Worm (Caenorhabditis elegans) whole organism, young adult: Measurements from ENCODE around the gene R05A10.7.

ENCODE experiments used
- B0019.2 ChIP-seq: fragments of 200-800 bp; sonication (Bioruptor generic); conservative IDR thresholded peaks from 2 replicates; pipeline ENCODE4 v1.3.6; 2022; ENCODE audit warnings: missing genetic modification reagents, missing genetic modification characterization, missing compliant biosample characterization
- B0261.1 ChIP-seq: sonication (generic microtip); optimal IDR thresholded peaks from 2 replicates; lab custom pipeline; 2016; ENCODE audit warnings: mild to moderate bottlenecking, missing genetic modification characterization, moderate library complexity, missing compliant biosample characterization
- D2030.7 ChIP-seq: fragments of 200-800 bp; sonication (Bioruptor generic); IDR thresholded peaks from 2 replicates; pipeline ENCODE4 v1.3.6; 2022; ENCODE audit warnings: missing genetic modification reagents, missing genetic modification characterization, missing compliant biosample characterization
- F23B12.7 ChIP-seq: sonication (generic microtip); optimal IDR thresholded peaks from 2 replicates; lab custom pipeline; 2017; ENCODE audit warnings: missing genetic modification characterization, mild to moderate bottlenecking, missing compliant biosample characterization, antibody characterized with exemption, moderate library complexity; ENCODE audit not compliant: insufficient read depth
- F52B5.7 ChIP-seq: sonication (generic microtip); optimal IDR thresholded peaks from 2 replicates; lab custom pipeline; 2016; ENCODE audit warnings: mild to moderate bottlenecking, missing genetic modification characterization, missing compliant biosample characterization
- F55B11.4 ChIP-seq: sonication (generic microtip); optimal IDR thresholded peaks from 2 replicates; lab custom pipeline; 2016; ENCODE audit warnings: missing compliant biosample characterization, missing genetic modification characterization, borderline replicate concordance; ENCODE audit not compliant: insufficient read depth
- F57C9.4 ChIP-seq: sonication (generic microtip); optimal IDR thresholded peaks from 2 replicates; lab custom pipeline; 2017; ENCODE audit warnings: mild to moderate bottlenecking, missing genetic modification characterization, missing compliant biosample characterization
- K12H6.12 ChIP-seq: fragments of 200-800 bp; sonication (Bioruptor generic); optimal IDR thresholded peaks from 2 replicates; lab custom pipeline; 2018; ENCODE audit warnings: mild to moderate bottlenecking, missing genetic modification characterization, missing compliant biosample characterization
- T07F8.4 ChIP-seq: sonication (generic microtip); optimal IDR thresholded peaks from 2 replicates; lab custom pipeline; 2016; ENCODE audit warnings: mild to moderate bottlenecking, missing genetic modification characterization, moderate library complexity, missing compliant biosample characterization
- Y53F4B.3 ChIP-seq: fragments of 200-800 bp; sonication (Bioruptor generic); IDR thresholded peaks from 2 replicates; pipeline ENCODE4 v1.3.6; 2022; ENCODE audit warnings: missing genetic modification reagents, missing genetic modification characterization, missing compliant biosample characterization
- Y53G8AR.9 ChIP-seq: fragments of 200-800 bp; sonication (Bioruptor generic); conservative IDR thresholded peaks from 2 replicates; pipeline ENCODE4 v1.3.6; 2022; ENCODE audit warnings: missing genetic modification reagents, missing genetic modification characterization, missing compliant biosample characterization
- Y67H2A.10 ChIP-seq: fragments of 200-800 bp; sonication (Bioruptor generic); conservative IDR thresholded peaks from 2 replicates; pipeline ENCODE4 v1.3.6; 2022; ENCODE audit warnings: missing genetic modification reagents, missing genetic modification characterization, missing compliant biosample characterization
- ZK185.1 ChIP-seq: sonication (generic microtip); optimal IDR thresholded peaks from 2 replicates; lab custom pipeline; 2016; ENCODE audit warnings: mild to moderate bottlenecking, missing genetic modification characterization, missing compliant biosample characterization; ENCODE audit not compliant: poor library complexity, severe bottlenecking
- ama-1 ChIP-seq, 3 experiments: fragments of 150-350 bp in 1 of 3; sonication (generic microtip) in 2 of 3; optimal IDR thresholded peaks; 2 replicates each; lab custom pipeline; 2014 to 2018; ENCODE audit warnings: missing biosample characterization in 2 of 3, missing genetic modification characterization in 2 of 3, missing genetic modification reagents in 2 of 3
- attf-6 ChIP-seq: fragments of 200-800 bp; sonication (Bioruptor generic); IDR thresholded peaks from 2 replicates; pipeline ENCODE4 v1.3.6; 2022; ENCODE audit warnings: missing genetic modification reagents, missing genetic modification characterization, missing compliant biosample characterization
- ceh-27 ChIP-seq: fragments of 200-800 bp; sonication (Bioruptor generic); optimal IDR thresholded peaks from 2 replicates; lab custom pipeline; 2018; ENCODE audit warnings: mild to moderate bottlenecking, missing genetic modification characterization, moderate library complexity, missing compliant biosample characterization
- ceh-40 ChIP-seq: fragments of 200-800 bp; sonication (Bioruptor generic); IDR thresholded peaks from 2 replicates; pipeline ENCODE4 v1.3.6; 2022; ENCODE audit warnings: missing genetic modification characterization, missing compliant biosample characterization
- efl-1 ChIP-seq: fragments of 150-350 bp; optimal IDR thresholded peaks from 2 replicates; lab custom pipeline; 2014; ENCODE audit warnings: missing biosample characterization, missing genetic modification reagents, missing genetic modification characterization
- egl-44 ChIP-seq: fragments of 200-800 bp; sonication (Bioruptor generic); IDR thresholded peaks from 2 replicates; pipeline ENCODE4 v1.3.6; 2022; ENCODE audit warnings: missing genetic modification reagents, missing genetic modification characterization, missing compliant biosample characterization
- hmg-1.2 ChIP-seq: fragments of 200-800 bp; sonication (Bioruptor generic); IDR thresholded peaks from 2 replicates; pipeline ENCODE4 v1.3.6; 2022; ENCODE audit warnings: missing genetic modification reagents, missing genetic modification characterization, missing compliant biosample characterization
- hsf-1 ChIP-seq: fragments of 200-800 bp; sonication (Bioruptor generic); IDR thresholded peaks from 2 replicates; pipeline ENCODE4 v1.3.6; 2022; ENCODE audit warnings: missing genetic modification reagents, missing genetic modification characterization, missing compliant biosample characterization
- let-607 ChIP-seq, 2 experiments: fragments of 200-800 bp in 1 of 2; sonication (Bioruptor generic) in 1 of 2; sonication (generic microtip) in 1 of 2; optimal IDR thresholded peaks; 2 replicates each; lab custom pipeline; 2016 to 2018; ENCODE audit warnings: mild to moderate bottlenecking in 2 of 2, missing compliant biosample characterization in 2 of 2, missing genetic modification characterization in 2 of 2, moderate library complexity in 2 of 2, missing genotype in 1 of 2
- lsy-27 ChIP-seq: sonication (generic microtip); optimal IDR thresholded peaks from 2 replicates; lab custom pipeline; 2017; ENCODE audit warnings: missing genetic modification characterization, mild to moderate bottlenecking, missing compliant biosample characterization, antibody characterized with exemption, missing genotype, borderline replicate concordance; ENCODE audit not compliant: insufficient read depth
- madf-10 ChIP-seq: sonication (generic microtip); optimal IDR thresholded peaks from 2 replicates; lab custom pipeline; 2016; ENCODE audit warnings: mild to moderate bottlenecking, missing genetic modification characterization, missing compliant biosample characterization
- madf-8 ChIP-seq: fragments of 200-800 bp; sonication (Bioruptor generic); conservative IDR thresholded peaks from 2 replicates; pipeline ENCODE4 v1.3.6; 2022; ENCODE audit warnings: missing genetic modification reagents, missing genetic modification characterization, missing compliant biosample characterization
- mcd-1 ChIP-seq: fragments of 200-800 bp; sonication (Bioruptor generic); IDR thresholded peaks from 2 replicates; pipeline ENCODE4 v1.3.6; 2022; ENCODE audit warnings: missing genetic modification reagents, missing genetic modification characterization, missing compliant biosample characterization
- mel-28 ChIP-seq: sonication (generic microtip); optimal IDR thresholded peaks from 2 replicates; lab custom pipeline; 2016; ENCODE audit warnings: borderline replicate concordance, mild to moderate bottlenecking, missing genetic modification characterization, missing compliant biosample characterization
- nfya-2 ChIP-seq: fragments of 200-800 bp; sonication (Bioruptor generic); IDR thresholded peaks from 2 replicates; pipeline ENCODE4 v1.3.6; 2022; ENCODE audit warnings: missing genetic modification reagents, missing genetic modification characterization, missing compliant biosample characterization
- nhr-120 ChIP-seq: fragments of 200-800 bp; sonication (Bioruptor generic); IDR thresholded peaks from 2 replicates; pipeline ENCODE4 v1.3.6; 2022; ENCODE audit warnings: missing genetic modification characterization, missing compliant biosample characterization
- nhr-179 ChIP-seq: sonication (generic microtip); optimal IDR thresholded peaks from 2 replicates; lab custom pipeline; 2016; ENCODE audit warnings: mild to moderate bottlenecking, missing genetic modification characterization, missing compliant biosample characterization
- nhr-27 ChIP-seq: fragments of 200-800 bp; sonication (Bioruptor generic); optimal IDR thresholded peaks from 2 replicates; lab custom pipeline; 2018; ENCODE audit warnings: mild to moderate bottlenecking, missing genetic modification characterization, moderate library complexity, missing compliant biosample characterization
- rec-8 ChIP-seq, 2 experiments: sonication (generic microtip); optimal IDR thresholded peaks; 2 replicates each; lab custom pipeline; 2016; ENCODE audit warnings: mild to moderate bottlenecking in 2 of 2, missing genetic modification characterization in 2 of 2, missing genetic modification reagents in 2 of 2, missing genotype in 2 of 2, missing biosample characterization in 1 of 2, missing compliant biosample characterization in 1 of 2, moderate library complexity in 1 of 2
- snpc-3.4 ChIP-seq: sonication (generic microtip); optimal IDR thresholded peaks from 2 replicates; lab custom pipeline; 2017; ENCODE audit warnings: missing genetic modification characterization, mild to moderate bottlenecking, missing compliant biosample characterization, antibody characterized with exemption, moderate library complexity, missing genotype, missing genetic modification reagents
- unc-130 ChIP-seq: sonication (generic microtip); optimal IDR thresholded peaks from 2 replicates; lab custom pipeline; 2016; ENCODE audit warnings: missing genetic modification reagents, missing genetic modification characterization, missing compliant biosample characterization
- unc-62 ChIP-seq: fragments of 150-350 bp; optimal IDR thresholded peaks from 2 replicates; lab custom pipeline; 2014; ENCODE audit warnings: missing biosample characterization, missing genetic modification reagents, missing genetic modification characterization
- zim-3 ChIP-seq: sonication (generic microtip); optimal IDR thresholded peaks from 2 replicates; lab custom pipeline; 2017; ENCODE audit warnings: mild to moderate bottlenecking, missing genetic modification characterization, moderate library complexity, missing compliant biosample characterization
- ztf-26 ChIP-seq: sonication (generic microtip); optimal IDR thresholded peaks from 2 replicates; lab custom pipeline; 2017; ENCODE audit warnings: missing genetic modification characterization, missing compliant biosample characterization
- ztf-28 ChIP-seq: fragments of 200-800 bp; sonication (Bioruptor generic); IDR thresholded peaks from 2 replicates; pipeline ENCODE4 v1.3.6; 2022; ENCODE audit warnings: missing genetic modification reagents, missing genetic modification characterization, missing compliant biosample characterization
- ztf-3 ChIP-seq: fragments of 200-800 bp; sonication (Bioruptor generic); optimal IDR thresholded peaks from 2 replicates; lab custom pipeline; 2018; ENCODE audit warnings: mild to moderate bottlenecking, missing genetic modification characterization, missing compliant biosample characterization

The R05A10.7 gene

ce11 chrIV:14129091-14129490, 33.6 kb downstream of the R05A10.7 start, which contains the start of gene srz-42 (continued):
- no peak for TF ChIP-seq unc-130
- TF ChIP-seq ama-1 (optimal IDR thresholded peaks at IDR 0.05; lab: Kevin White, UChicago): no peak
- no peak for TF ChIP-seq ama-1 (GFP tag; optimal IDR thresholded peaks at IDR 0.05; lab: Kevin White, UChicago)
- no peak for TF ChIP-seq ceh-27 (GFP tag; lab: Kevin White, UChicago)
- TF ChIP-seq madf-8 (GFP tag; lab: Robert Waterston, UW): no peak

- no peak for TF ChIP-seq ceh-40 (GFP tag; lab: Robert Waterston, UW)
- TF ChIP-seq hsf-1 (GFP tag; lab: Robert Waterston, UW): no peak
- TF ChIP-seq ztf-3: no peak
- no peak for TF ChIP-seq ZK185.1 (tag; lab: Kevin White, UChicago)
- no peak for TF ChIP-seq egl-44 (GFP tag; lab: Robert Waterston, UW)
- no peak for TF ChIP-seq rec-8 (tag; optimal IDR thresholded peaks at IDR 0.05; lab: Kevin White, UChicago)
- TF ChIP-seq Y53F4B.3 (GFP tag; lab: Robert Waterston, UW): no peak
- no peak for TF ChIP-seq Y53G8AR.9 (GFP tag; lab: Robert Waterston, UW)
These were observed 34.7 kb downstream of the R05A10.7 start, which contains the start of gene H12I19.115 for ce11 chrIV:14127805-14128610. TSS of gene H12I19.115 (minus strand) at chrIV:14127855.

ce11 chrIV:14123956-14124355, 38.7 kb downstream of the R05A10.7 start, which contains the start of gene nkcc-1:
TSS of gene nkcc-1 (minus strand) at chrIV:14124056.
- TF ChIP-seq F52B5.7 (no peak), T07F8.4 (no peak), ztf-28 (no peak), hmg-1.2 (GFP tag; lab: Robert Waterston, UW) (no peak)

ce11 chrIV:14119327-14119726, 43.3 kb downstream of the R05A10.7 start:
- TF ChIP-seq T07F8.4 (no peak), nfya-2 (no peak), mcd-1 (GFP tag; lab: Robert Waterston, UW) (no peak), B0261.1 (tag; lab: Kevin White, UChicago) (no peak), ztf-26 (tag; lab: Kevin White, UChicago) (no peak), unc-62 (GFP tag; lab: Kevin White, UChicago) (no peak), nhr-120 (GFP tag; lab: Robert Waterston, UW) (no peak)

ce11 chrIV:14115556-14115955, 47.1 kb downstream of the R05A10.7 start:
- TF ChIP-seq mel-28 (tag; lab: Kevin White, UChicago) (no peak), D2030.7 (GFP tag; lab: Robert Waterston, UW) (peak; percentile 44), nhr-179 (tag; lab: Kevin White, UChicago) (no peak), F57C9.4 (tag; lab: Kevin White, UChicago) (no peak), B0019.2 (no peak), ztf-26 (tag; lab: Kevin White, UChicago) (no peak), Y67H2A.10 (GFP tag; lab: Robert Waterston, UW) (no peak), let-607 (tag; optimal IDR thresholded peaks at IDR 0.05; lab: Kevin White, UChicago) (no peak), hmg-1.2 (GFP tag; lab: Robert Waterston, UW) (no peak), attf-6 (GFP tag; lab: Robert Waterston, UW) (peak; percentile 96), madf-10 (tag; lab: Kevin White, UChicago) (no peak), efl-1 (GFP tag; lab: Kevin White, UChicago) (peak; percentile 37), zim-3 (tag; lab: Kevin White, UChicago) (no peak), K12H6.12 (tag; lab: Kevin White, UChicago) (no peak), lsy-27 (tag; lab: Kevin White, UChicago) (no peak), snpc-3.4 (tag; lab: Kevin White, UChicago) (peak; percentile 31), nhr-27 (no peak), F23B12.7 (tag; lab: Kevin White, UChicago) (no peak), F55B11.4 (no peak), madf-8 (GFP tag; lab: Robert Waterston, UW) (peak; percentile 71)
